Comparison of ENCODE assay signal across 1 fruit fly cellular context in genomic region chrX:8681189-8681821, dm6.
TF ChIP-seq lines count a peak whose summit lies in the region.

Gene CAH3 (plus strand): TSS chrX:8681252.

TF ChIP-seq in whole organism, embryonic, 481 proteins besides CTCF, POLR2A, EP300 and RAD21 (continued from another document and continues in another):
- peak; percentile 85 for TF ChIP-seq odd (GFP tag; optimal IDR thresholded peaks at IDR 0.05; lab: Kevin White, UChicago)
- peak; percentile 90 for TF ChIP-seq CG6765 (GFP tag; optimal IDR thresholded peaks at IDR 0.05; lab: Kevin White, UChicago)
- peak; percentile 86 for TF ChIP-seq Bdp1 (GFP tag; optimal IDR thresholded peaks at IDR 0.05; lab: Kevin White, UChicago)
- TF ChIP-seq CG18599 (GFP tag; optimal IDR thresholded peaks at IDR 0.05; lab: Kevin White, UChicago): peak; percentile 95
- TF ChIP-seq dan (GFP tag; IDR thresholded peaks at IDR 0.05; lab: Robert Waterston, UW): 0 out of 2 replicates have a peak, but pooled peaks have one; percentile 24
- peak; percentile 88 for TF ChIP-seq CG17186 (GFP tag; optimal IDR thresholded peaks at IDR 0.05; lab: Kevin White, UChicago)
- TF ChIP-seq Hand (GFP tag; optimal IDR thresholded peaks at IDR 0.05; lab: Kevin White, UChicago): peak; percentile 90
- 0 out of 2 replicates have a peak, but pooled peaks have one; percentile 40 for TF ChIP-seq sna (GFP tag; IDR thresholded peaks at IDR 0.05; lab: Robert Waterston, UW; ENCODE audit: partially characterized antibody)
- peak; percentile 91 for TF ChIP-seq eyg (GFP tag; optimal IDR thresholded peaks at IDR 0.05; lab: Kevin White, UChicago)
- peak; percentile 97 for TF ChIP-seq gem (tag; optimal IDR thresholded peaks at IDR 0.05; lab: Kevin White, UChicago)
- TF ChIP-seq CG9609 (GFP tag; optimal IDR thresholded peaks at IDR 0.05; lab: Kevin White, UChicago): peak; percentile 94
- peak; percentile 88 for TF ChIP-seq gsb-n (tag; optimal IDR thresholded peaks at IDR 0.05; lab: Kevin White, UChicago)
- peak; percentile 94 for TF ChIP-seq NfI (GFP tag; optimal IDR thresholded peaks at IDR 0.05; lab: Kevin White, UChicago)
- TF ChIP-seq h (optimal IDR thresholded peaks at IDR 0.05; lab: Kevin White, UChicago): no peak
- peak; percentile 83 for TF ChIP-seq B-H1 (GFP tag; IDR thresholded peaks at IDR 0.05; lab: Robert Waterston, UW)
- TF ChIP-seq hth (optimal IDR thresholded peaks at IDR 0.05; lab: Kevin White, UChicago): no peak
- TF ChIP-seq Adf1 (GFP tag; IDR thresholded peaks at IDR 0.05; lab: Robert Waterston, UW): peak; percentile 55
- peak; percentile 90 for TF ChIP-seq E2f1 (GFP tag; IDR thresholded peaks at IDR 0.05; lab: Robert Waterston, UW)
- peak; percentile 90 for TF ChIP-seq gce (GFP tag; IDR thresholded peaks at IDR 0.05; lab: Robert Waterston, UW)
- TF ChIP-seq CG3281 (GFP tag; optimal IDR thresholded peaks at IDR 0.05; lab: Kevin White, UChicago): peak; percentile 95
- peak; percentile 95 for TF ChIP-seq zfh2 (GFP tag; optimal IDR thresholded peaks at IDR 0.05; lab: Kevin White, UChicago)
- no peak for TF ChIP-seq HLHmδ (GFP tag; optimal IDR thresholded peaks at IDR 0.05; lab: Kevin White, UChicago)
- peak; percentile 90 for TF ChIP-seq CG1602 (GFP tag; optimal IDR thresholded peaks at IDR 0.05; lab: Kevin White, UChicago)
- TF ChIP-seq fd102C (GFP tag; optimal IDR thresholded peaks at IDR 0.05; lab: Kevin White, UChicago): peak; percentile 16
- peak; percentile 80 for TF ChIP-seq Hmx (GFP tag; optimal IDR thresholded peaks at IDR 0.05; lab: Kevin White, UChicago)
- TF ChIP-seq CG11093 (GFP tag; IDR thresholded peaks at IDR 0.05; lab: Robert Waterston, UW): peak; percentile 78
- TF ChIP-seq CG4424 (GFP tag; optimal IDR thresholded peaks at IDR 0.05; lab: Kevin White, UChicago): peak; percentile 92
- TF ChIP-seq dmrt11E (tag; optimal IDR thresholded peaks at IDR 0.05; lab: Kevin White, UChicago): peak; percentile 94
- peak; percentile 77 for TF ChIP-seq kay (GFP tag; optimal IDR thresholded peaks at IDR 0.05; lab: Kevin White, UChicago)
- peak; percentile 91 for TF ChIP-seq tx (GFP tag; optimal IDR thresholded peaks at IDR 0.05; lab: Kevin White, UChicago)
- TF ChIP-seq maf-S (GFP tag; optimal IDR thresholded peaks at IDR 0.05; lab: Kevin White, UChicago): peak; percentile 90
- peak; percentile 96 for TF ChIP-seq CG12391 (tag; optimal IDR thresholded peaks at IDR 0.05; lab: Kevin White, UChicago)
- TF ChIP-seq tap (tag; optimal IDR thresholded peaks at IDR 0.05; lab: Kevin White, UChicago): peak; percentile 93
- TF ChIP-seq CG9727 (GFP tag; optimal IDR thresholded peaks at IDR 0.05; lab: Kevin White, UChicago): peak; percentile 95
- TF ChIP-seq CG7928 (GFP tag; optimal IDR thresholded peaks at IDR 0.05; lab: Kevin White, UChicago): peak; percentile 69
- peak; percentile 88 to 95 for TF ChIP-seq chif (GFP tag; optimal IDR thresholded peaks at IDR 0.05; lab: Kevin White, UChicago)
- peak; percentile 95 for TF ChIP-seq Hsf (GFP tag; optimal IDR thresholded peaks at IDR 0.05; lab: Kevin White, UChicago)
- peak; percentile 94 for TF ChIP-seq CG10209 (GFP tag; optimal IDR thresholded peaks at IDR 0.05; lab: Kevin White, UChicago)
- peak; percentile 66 for TF ChIP-seq CG10565 (GFP tag; optimal IDR thresholded peaks at IDR 0.05; lab: Kevin White, UChicago)
- TF ChIP-seq amos (GFP tag; IDR thresholded peaks at IDR 0.05; lab: Robert Waterston, UW; ENCODE audit: partially characterized antibody): no peak
- no peak for TF ChIP-seq zen2 (GFP tag; IDR thresholded peaks at IDR 0.05; lab: Robert Waterston, UW; ENCODE audit: partially characterized antibody)
- peak; percentile 96 for TF ChIP-seq CG17361 (GFP tag; IDR thresholded peaks at IDR 0.05; lab: Robert Waterston, UW)
- peak; percentile 94 for TF ChIP-seq Drgx (GFP tag; IDR thresholded peaks at IDR 0.05; lab: Robert Waterston, UW)
- TF ChIP-seq CG11696 (GFP tag; IDR thresholded peaks at IDR 0.05; lab: Robert Waterston, UW): peak; percentile 71
- TF ChIP-seq dimm (GFP tag; IDR thresholded peaks at IDR 0.05; lab: Robert Waterston, UW): peak; percentile 62
- TF ChIP-seq cas (GFP tag; IDR thresholded peaks at IDR 0.05; lab: Robert Waterston, UW): peak; percentile 80
- peak; percentile 63 for TF ChIP-seq CG9797 (GFP tag; optimal IDR thresholded peaks at IDR 0.05; lab: Kevin White, UChicago)
- TF ChIP-seq nau (GFP tag; optimal IDR thresholded peaks at IDR 0.05; lab: Kevin White, UChicago): peak; percentile 88
- TF ChIP-seq CG13624 (GFP tag; optimal IDR thresholded peaks at IDR 0.05; lab: Kevin White, UChicago): peak; percentile 93
- peak; percentile 77 for TF ChIP-seq tup (GFP tag; optimal IDR thresholded peaks at IDR 0.05; lab: Kevin White, UChicago)
- TF ChIP-seq inv (GFP tag; IDR thresholded peaks at IDR 0.05; lab: Robert Waterston, UW; ENCODE audit: partially characterized antibody): no peak
- peak; percentile 88 for TF ChIP-seq croc (GFP tag; conservative IDR thresholded peaks at IDR 0.05; lab: Robert Waterston, UW)
- peak; percentile 86 for TF ChIP-seq btn (GFP tag; optimal IDR thresholded peaks at IDR 0.05; lab: Kevin White, UChicago)
- peak; percentile 83 for TF ChIP-seq CG11085 (GFP tag; IDR thresholded peaks at IDR 0.05; lab: Robert Waterston, UW)
- TF ChIP-seq NFAT (GFP tag; IDR thresholded peaks at IDR 0.05; lab: Robert Waterston, UW): peak; percentile 90
- peak; percentile 92 for TF ChIP-seq Optix (GFP tag; IDR thresholded peaks at IDR 0.05; lab: Robert Waterston, UW)
- no peak for TF ChIP-seq CG14860 (GFP tag; IDR thresholded peaks at IDR 0.05; lab: Robert Waterston, UW; ENCODE audit: partially characterized antibody)
- peak; percentile 89 for TF ChIP-seq CG8765 (GFP tag; IDR thresholded peaks at IDR 0.05; lab: Robert Waterston, UW)
- peak; percentile 17 for TF ChIP-seq zf30C (GFP tag; optimal IDR thresholded peaks at IDR 0.05; lab: Kevin White, UChicago)
- TF ChIP-seq Spps (tag; optimal IDR thresholded peaks at IDR 0.05; lab: Kevin White, UChicago): peak; percentile 88
- TF ChIP-seq tin (GFP tag; optimal IDR thresholded peaks at IDR 0.05; lab: Kevin White, UChicago): peak; percentile 93
- TF ChIP-seq CG15269 (tag; optimal IDR thresholded peaks at IDR 0.05; lab: Kevin White, UChicago): peak; percentile 95
- no peak for TF ChIP-seq Kr (GFP tag; optimal IDR thresholded peaks at IDR 0.05; lab: Kevin White, UChicago)
- TF ChIP-seq tll (GFP tag; optimal IDR thresholded peaks at IDR 0.05; lab: Kevin White, UChicago): peak in 1 of 2 experiments; percentile 1
- TF ChIP-seq crp (GFP tag; optimal IDR thresholded peaks at IDR 0.05; lab: Kevin White, UChicago): peak in 1 of 2 experiments; percentile 58
- TF ChIP-seq CG6254 (GFP tag; optimal IDR thresholded peaks at IDR 0.05; lab: Kevin White, UChicago): peak; percentile 83
- TF ChIP-seq nerfin-2 (GFP tag; IDR thresholded peaks at IDR 0.05; lab: Robert Waterston, UW; ENCODE audit: partially characterized antibody): no peak
- TF ChIP-seq Fer3 (tag; optimal IDR thresholded peaks at IDR 0.05; lab: Kevin White, UChicago): peak; percentile 94
- TF ChIP-seq CG2889 (GFP tag; IDR thresholded peaks at IDR 0.05; lab: Robert Waterston, UW): peak; percentile 87
- peak; percentile 79 for TF ChIP-seq gsb (GFP tag; IDR thresholded peaks at IDR 0.05; lab: Robert Waterston, UW)
- TF ChIP-seq CG11723 (GFP tag; optimal IDR thresholded peaks at IDR 0.05; lab: Kevin White, UChicago): peak; percentile 92
- peak; percentile 83 for TF ChIP-seq E2f2 (GFP tag; IDR thresholded peaks at IDR 0.05; lab: Robert Waterston, UW)
- no peak for TF ChIP-seq hb (GFP tag; IDR thresholded peaks at IDR 0.05; lab: Robert Waterston, UW; ENCODE audit: partially characterized antibody)
- peak; percentile 87 for TF ChIP-seq slp2 (GFP tag; optimal IDR thresholded peaks at IDR 0.05; lab: Kevin White, UChicago)
- peak; percentile 71 for TF ChIP-seq ssp (GFP tag; IDR thresholded peaks at IDR 0.05; lab: Robert Waterston, UW)
- no peak for TF ChIP-seq CG13287 (GFP tag; IDR thresholded peaks at IDR 0.05; lab: Robert Waterston, UW; ENCODE audit: partially characterized antibody)
- peak; percentile 88 for TF ChIP-seq esg (GFP tag; conservative IDR thresholded peaks at IDR 0.05; lab: Robert Waterston, UW)
- peak; percentile 96 for TF ChIP-seq unpg (GFP tag; optimal IDR thresholded peaks at IDR 0.05; lab: Kevin White, UChicago)
- peak; percentile 76 for TF ChIP-seq HmgD (GFP tag; optimal IDR thresholded peaks at IDR 0.05; lab: Kevin White, UChicago)
- TF ChIP-seq Deaf1 (tag; optimal IDR thresholded peaks at IDR 0.05; lab: Kevin White, UChicago): peak; percentile 78
- peak; percentile 32 for TF ChIP-seq hkb (optimal IDR thresholded peaks at IDR 0.05; lab: Kevin White, UChicago)
- peak; percentile 96 for TF ChIP-seq hkb (GFP tag; IDR thresholded peaks at IDR 0.05; lab: Robert Waterston, UW)
- TF ChIP-seq Myb (GFP tag; optimal IDR thresholded peaks at IDR 0.05; lab: Kevin White, UChicago): peak; percentile 83
- TF ChIP-seq CG10543 (GFP tag; optimal IDR thresholded peaks at IDR 0.05; lab: Kevin White, UChicago): peak; percentile 95
- TF ChIP-seq sc (optimal IDR thresholded peaks at IDR 0.05; lab: Kevin White, UChicago): no peak
- TF ChIP-seq sc (GFP tag; optimal IDR thresholded peaks at IDR 0.05; lab: Kevin White, UChicago): peak; percentile 85
- peak; percentile 92 for TF ChIP-seq CG14441 (GFP tag; IDR thresholded peaks at IDR 0.05; lab: Robert Waterston, UW)
- TF ChIP-seq MESR4 (GFP tag; optimal IDR thresholded peaks at IDR 0.05; lab: Kevin White, UChicago): peak; percentile 42
- peak; percentile 95 for TF ChIP-seq CG7839 (tag; optimal IDR thresholded peaks at IDR 0.05; lab: Kevin White, UChicago)
- TF ChIP-seq Ravus (GFP tag; IDR thresholded peaks at IDR 0.05; lab: Robert Waterston, UW): peak; percentile 71
- peak; percentile 91 for TF ChIP-seq Mes4 (GFP tag; optimal IDR thresholded peaks at IDR 0.05; lab: Kevin White, UChicago)
- peak; percentile 70 for TF ChIP-seq CG4617 (GFP tag; optimal IDR thresholded peaks at IDR 0.05; lab: Kevin White, UChicago; ENCODE audit: borderline replicate concordance)
- TF ChIP-seq CG7271 (tag; optimal IDR thresholded peaks at IDR 0.05; lab: Kevin White, UChicago): peak; percentile 65
- peak; percentile 93 for TF ChIP-seq HHEX (GFP tag; optimal IDR thresholded peaks at IDR 0.05; lab: Kevin White, UChicago)
- TF ChIP-seq CHES-1-like (GFP tag; optimal IDR thresholded peaks at IDR 0.05; lab: Kevin White, UChicago): peak; percentile 95
- peak; percentile 17 for TF ChIP-seq CG15479 (GFP tag; optimal IDR thresholded peaks at IDR 0.05; lab: Kevin White, UChicago)
- TF ChIP-seq p53 (GFP tag; optimal IDR thresholded peaks at IDR 0.05; lab: Kevin White, UChicago): peak; percentile 84
- TF ChIP-seq CG7357 (GFP tag; IDR thresholded peaks at IDR 0.05; lab: Robert Waterston, UW): peak; percentile 74; the same call in 2 of the 3 replicates
- peak; percentile 90 for TF ChIP-seq Rx (GFP tag; IDR thresholded peaks at IDR 0.05; lab: Robert Waterston, UW)
- peak; percentile 84 to 95 for TF ChIP-seq bsh (GFP tag; optimal IDR thresholded peaks at IDR 0.05; lab: Kevin White, UChicago)
- peak; percentile 81 for TF ChIP-seq CG7987 (GFP tag; optimal IDR thresholded peaks at IDR 0.05; lab: Kevin White, UChicago)
- TF ChIP-seq Sox102F (GFP tag; optimal IDR thresholded peaks at IDR 0.05; lab: Kevin White, UChicago): peak; percentile 92
- TF ChIP-seq H15 (GFP tag; IDR thresholded peaks at IDR 0.05; lab: Robert Waterston, UW): peak; percentile 88
- TF ChIP-seq Max (GFP tag; optimal IDR thresholded peaks at IDR 0.05; lab: Kevin White, UChicago): peak; percentile 90
- TF ChIP-seq sug (tag; optimal IDR thresholded peaks at IDR 0.05; lab: Kevin White, UChicago): peak; percentile 93
- TF ChIP-seq CG8924 (tag; optimal IDR thresholded peaks at IDR 0.05; lab: Kevin White, UChicago): peak; percentile 96
- TF ChIP-seq az2 (GFP tag; optimal IDR thresholded peaks at IDR 0.05; lab: Kevin White, UChicago): peak; percentile 91
- peak; percentile 69 for TF ChIP-seq CG3995 (GFP tag; optimal IDR thresholded peaks at IDR 0.05; lab: Kevin White, UChicago)
- no peak for TF ChIP-seq CG1832 (GFP tag; optimal IDR thresholded peaks at IDR 0.05; lab: Kevin White, UChicago)
- TF ChIP-seq MBD-R2 (GFP tag; IDR thresholded peaks at IDR 0.05; lab: Robert Waterston, UW): peak; percentile 81
- TF ChIP-seq vvl (GFP tag; IDR thresholded peaks at IDR 0.05; lab: Robert Waterston, UW): peak; percentile 95
- peak; percentile 93 for TF ChIP-seq dmrt99B (tag; optimal IDR thresholded peaks at IDR 0.05; lab: Kevin White, UChicago)
- peak; percentile 96 for TF ChIP-seq CG33557 (GFP tag; optimal IDR thresholded peaks at IDR 0.05; lab: Kevin White, UChicago)
- TF ChIP-seq bab2 (GFP tag; optimal IDR thresholded peaks at IDR 0.05; lab: Kevin White, UChicago): peak; percentile 94
- TF ChIP-seq zen (tag; optimal IDR thresholded peaks at IDR 0.05; lab: Kevin White, UChicago): peak; percentile 92
- no peak for TF ChIP-seq Trl (optimal IDR thresholded peaks at IDR 0.05; lab: Kevin White, UChicago)
- peak; percentile 93 for TF ChIP-seq Trl (GFP tag; optimal IDR thresholded peaks at IDR 0.05; lab: Kevin White, UChicago)
- peak; percentile 68 for TF ChIP-seq ash1 (GFP tag; optimal IDR thresholded peaks at IDR 0.05; lab: Kevin White, UChicago)
- peak; percentile 72 for TF ChIP-seq TFAM (GFP tag; optimal IDR thresholded peaks at IDR 0.05; lab: Kevin White, UChicago)
- TF ChIP-seq CG18619 (GFP tag; optimal IDR thresholded peaks at IDR 0.05; lab: Kevin White, UChicago): peak; percentile 93
- TF ChIP-seq bbx (GFP tag; IDR thresholded peaks at IDR 0.05; lab: Robert Waterston, UW; ENCODE audit: partially characterized antibody): peak; percentile 37; the same call in 1 of the 2 replicates
- TF ChIP-seq Lpt (GFP tag; optimal IDR thresholded peaks at IDR 0.05; lab: Kevin White, UChicago): no peak
- peak; percentile 74 for TF ChIP-seq CG2116 (GFP tag; optimal IDR thresholded peaks at IDR 0.05; lab: Kevin White, UChicago)
- peak; percentile 80 for TF ChIP-seq CG3163 (GFP tag; optimal IDR thresholded peaks at IDR 0.05; lab: Kevin White, UChicago)
- peak; percentile 89 for TF ChIP-seq sqz (GFP tag; optimal IDR thresholded peaks at IDR 0.05; lab: Kevin White, UChicago)
- TF ChIP-seq mld (GFP tag; IDR thresholded peaks at IDR 0.05; lab: Robert Waterston, UW; ENCODE audit: partially characterized antibody): no peak
- peak; percentile 70 for TF ChIP-seq psq (GFP tag; optimal IDR thresholded peaks at IDR 0.05; lab: Kevin White, UChicago)
- TF ChIP-seq Pdp1 (GFP tag; optimal IDR thresholded peaks at IDR 0.05; lab: Kevin White, UChicago): peak; percentile 90 to 93
- peak; percentile 92 for TF ChIP-seq Sox100B (GFP tag; optimal IDR thresholded peaks at IDR 0.05; lab: Kevin White, UChicago)
- TF ChIP-seq usp (GFP tag; optimal IDR thresholded peaks at IDR 0.05; lab: Kevin White, UChicago): no peak
